Fruit fly (Drosophila melanogaster) whole organism, embryonic: ENCODE measurements around the gene CG5973.

Experiments
- Bteb2 ChIP-seq: fragments of 200-800 bp; sonication (Bioruptor generic); optimal IDR thresholded peaks from 2 replicates; lab custom pipeline; 2016; ENCODE audit warnings: missing biosample characterization, missing genetic modification characterization
- CG12236 ChIP-seq: fragments of 200-800 bp; sonication (Bioruptor generic); optimal IDR thresholded peaks from 2 replicates; lab custom pipeline; 2016; ENCODE audit warnings: missing biosample characterization, missing genetic modification characterization
- CG12299 ChIP-seq: fragments of 200-800 bp; sonication (Bioruptor generic); optimal IDR thresholded peaks from 2 replicates; lab custom pipeline; 2018; ENCODE audit warnings: missing biosample characterization, mild to moderate bottlenecking, missing genetic modification characterization
- CG12769 ChIP-seq: fragments of 200-800 bp; sonication (Bioruptor generic); optimal IDR thresholded peaks from 2 replicates; lab custom pipeline; 2019; ENCODE audit warnings: missing biosample characterization, mild to moderate bottlenecking, missing genetic modification characterization, moderate library complexity
- CG13894 ChIP-seq: fragments of 200-800 bp; sonication (Bioruptor generic); optimal IDR thresholded peaks from 3 replicates; lab custom pipeline; 2018; ENCODE audit warnings: missing biosample characterization, mild to moderate bottlenecking, missing genetic modification characterization, moderate library complexity
- CG14050 ChIP-seq: fragments of 200-800 bp; sonication (Bioruptor generic); IDR thresholded peaks from 3 replicates; pipeline ENCODE4 v1.3.6; 2022; ENCODE audit warnings: missing biosample characterization, missing genetic modification characterization
- CG15073 ChIP-seq: fragments of 200-800 bp; sonication (Bioruptor generic); optimal IDR thresholded peaks from 2 replicates; lab custom pipeline; 2016; ENCODE audit warnings: missing biosample characterization, missing genetic modification characterization
- CG17328 ChIP-seq: fragments of 200-800 bp; sonication (Bioruptor generic); IDR thresholded peaks from 2 replicates; pipeline ENCODE4 v1.3.6; 2022; ENCODE audit warnings: missing biosample characterization, missing genetic modification characterization
- CG17568 ChIP-seq: fragments of 200-800 bp; sonication (Bioruptor generic); optimal IDR thresholded peaks from 2 replicates; lab custom pipeline; 2018; ENCODE audit warnings: missing biosample characterization, mild to moderate bottlenecking, missing genetic modification characterization, moderate library complexity
- CG17802 ChIP-seq: fragments of 200-800 bp; sonication (Bioruptor generic); optimal IDR thresholded peaks from 2 replicates; lab custom pipeline; 2018; ENCODE audit warnings: missing biosample characterization, mild to moderate bottlenecking, missing genetic modification characterization, moderate library complexity
- CG1832 ChIP-seq: fragments of 200-800 bp; sonication (Bioruptor generic); optimal IDR thresholded peaks from 2 replicates; lab custom pipeline; 2017; ENCODE audit warnings: missing biosample characterization, mild to moderate bottlenecking, missing genetic modification characterization, inconsistent platforms
- CG18619 ChIP-seq: fragments of 200-800 bp; sonication (Bioruptor generic); optimal IDR thresholded peaks from 3 replicates; lab custom pipeline; 2017; ENCODE audit warnings: missing biosample characterization, mild to moderate bottlenecking, missing genetic modification characterization
- CG2712 ChIP-seq: fragments of 200-800 bp; optimal IDR thresholded peaks from 3 replicates; lab custom pipeline; 2019; ENCODE audit warnings: missing biosample characterization, mild to moderate bottlenecking, missing genetic modification characterization, moderate library complexity
- CG4707 ChIP-seq: fragments of 200-800 bp; sonication (Bioruptor generic); optimal IDR thresholded peaks from 2 replicates; lab custom pipeline; 2018; ENCODE audit warnings: missing biosample characterization, mild to moderate bottlenecking, missing genetic modification characterization, moderate library complexity
- CG4820 ChIP-seq: fragments of 200-800 bp; sonication (Bioruptor generic); optimal IDR thresholded peaks from 3 replicates; lab custom pipeline; 2016; ENCODE audit warnings: missing biosample characterization, missing genetic modification characterization
- CG6272 ChIP-seq: fragments of 200-800 bp; sonication (Bioruptor generic); IDR thresholded peaks from 2 replicates; pipeline ENCODE4 v1.3.6; 2022; ENCODE audit warnings: missing biosample characterization, missing genetic modification characterization
- CG6654 ChIP-seq: fragments of 200-800 bp; sonication (Bioruptor generic); optimal IDR thresholded peaks from 2 replicates; lab custom pipeline; 2017; ENCODE audit warnings: missing biosample characterization, mild to moderate bottlenecking, missing genetic modification characterization
- CG6765 ChIP-seq: fragments of 200-800 bp; sonication (Bioruptor generic); optimal IDR thresholded peaks from 3 replicates; lab custom pipeline; 2017; ENCODE audit warnings: missing biosample characterization, mild to moderate bottlenecking, missing genetic modification characterization
- CG7987 ChIP-seq: fragments of 200-800 bp; sonication (Bioruptor generic); optimal IDR thresholded peaks from 2 replicates; lab custom pipeline; 2018; ENCODE audit warnings: missing biosample characterization, mild to moderate bottlenecking, missing genetic modification characterization, moderate library complexity
- Chrac-16 ChIP-seq: fragments of 200-800 bp; sonication (Bioruptor generic); optimal IDR thresholded peaks from 3 replicates; lab custom pipeline; 2016; ENCODE audit warnings: missing biosample characterization, missing genetic modification characterization
- Dad ChIP-seq: fragments of 200-800 bp; sonication (Bioruptor generic); optimal IDR thresholded peaks from 3 replicates; lab custom pipeline; 2016; ENCODE audit warnings: missing biosample characterization, missing genetic modification characterization
- Dek ChIP-seq: fragments of 200-800 bp; sonication (Bioruptor generic); optimal IDR thresholded peaks from 3 replicates; lab custom pipeline; 2019; ENCODE audit warnings: missing biosample characterization, mild to moderate bottlenecking, missing genetic modification characterization, moderate library complexity
- Dp ChIP-seq: fragments of 200-800 bp; sonication (Bioruptor generic); optimal IDR thresholded peaks from 2 replicates; lab custom pipeline; 2018; ENCODE audit warnings: missing biosample characterization, mild to moderate bottlenecking, missing genetic modification characterization, moderate library complexity
- Ets65A ChIP-seq: fragments of 200-800 bp; sonication (Bioruptor generic); peaks from one replicate; lab custom pipeline; 2016; ENCODE audit warnings: missing biosample characterization, missing genetic modification characterization
- Ets97D ChIP-seq: fragments of 200-800 bp; sonication (Bioruptor generic); optimal IDR thresholded peaks from 3 replicates; lab custom pipeline; 2016; ENCODE audit warnings: missing biosample characterization, missing genetic modification characterization
- Fer3 ChIP-seq: fragments of 200-800 bp; sonication (Bioruptor generic); optimal IDR thresholded peaks from 2 replicates; lab custom pipeline; 2018; ENCODE audit warnings: missing biosample characterization, mild to moderate bottlenecking, missing genetic modification characterization, moderate library complexity
- Lim3 ChIP-seq: fragments of 200-800 bp; sonication (Bioruptor generic); IDR thresholded peaks from 2 replicates; pipeline ENCODE4 v1.3.6; 2022; ENCODE audit warnings: missing biosample characterization, missing genetic modification characterization
- MBD-R2 ChIP-seq: fragments of 200-800 bp; sonication (Bioruptor generic); IDR thresholded peaks from 2 replicates; pipeline ENCODE4 v1.3.6; 2022; ENCODE audit warnings: missing biosample characterization, missing genetic modification characterization
- NC2α ChIP-seq: fragments of 200-800 bp; sonication (Bioruptor generic); optimal IDR thresholded peaks from 2 replicates; lab custom pipeline; 2016; ENCODE audit warnings: missing biosample characterization, missing genetic modification characterization
- Pdp1 ChIP-seq, 2 experiments: fragments of 200-800 bp; sonication (Bioruptor generic); optimal IDR thresholded peaks; 3 replicates each; lab custom pipeline; 2016; ENCODE audit warnings: missing biosample characterization in 2 of 2, missing genetic modification characterization in 2 of 2, mild to moderate bottlenecking in 1 of 2, moderate library complexity in 1 of 2
- Poxn ChIP-seq: fragments of 200-800 bp; sonication (Bioruptor generic); IDR thresholded peaks from 2 replicates; pipeline ENCODE4 v1.3.6; 2022; ENCODE audit warnings: missing biosample characterization, missing genetic modification characterization
- Ssrp ChIP-seq: fragments of 200-800 bp; sonication (Bioruptor generic); optimal IDR thresholded peaks from 2 replicates; lab custom pipeline; 2018; ENCODE audit warnings: missing biosample characterization, mild to moderate bottlenecking, missing genetic modification characterization, moderate library complexity
- Xrp1 ChIP-seq: fragments of 200-800 bp; sonication (Bioruptor generic); IDR thresholded peaks from 2 replicates; pipeline ENCODE4 v1.3.6; 2022; ENCODE audit warnings: missing biosample characterization, missing genetic modification characterization
- ato ChIP-seq: fragments of 200-800 bp; sonication (Bioruptor generic); IDR thresholded peaks from 2 replicates; pipeline ENCODE4 v1.3.6; 2022; ENCODE audit warnings: missing biosample characterization, missing genetic modification characterization; ENCODE audit not compliant: partially characterized antibody
- cg ChIP-seq: fragments of 200-800 bp; sonication (Bioruptor generic); optimal IDR thresholded peaks from 3 replicates; lab custom pipeline; 2019; ENCODE audit warnings: missing biosample characterization, mild to moderate bottlenecking, missing genetic modification characterization, moderate library complexity
- disco-r ChIP-seq: fragments of 200-800 bp; sonication (Bioruptor generic); optimal IDR thresholded peaks from 2 replicates; lab custom pipeline; 2016; ENCODE audit warnings: missing biosample characterization, missing genetic modification characterization
- esg ChIP-seq: fragments of 200-800 bp; sonication (Bioruptor generic); conservative IDR thresholded peaks from 2 replicates; pipeline ENCODE4 v1.3.6; 2022; ENCODE audit warnings: missing biosample characterization, missing genetic modification characterization
- fd102C ChIP-seq: fragments of 200-800 bp; sonication (Bioruptor generic); optimal IDR thresholded peaks from 2 replicates; lab custom pipeline; 2018; ENCODE audit warnings: missing biosample characterization, mild to moderate bottlenecking, missing genetic modification characterization, moderate library complexity
- fru ChIP-seq: fragments of >200 bp; optimal IDR thresholded peaks from 2 replicates; lab custom pipeline; 2017
- her ChIP-seq: fragments of 200-800 bp; sonication (Bioruptor generic); optimal IDR thresholded peaks from 2 replicates; lab custom pipeline; 2016; ENCODE audit warnings: missing biosample characterization, missing genetic modification characterization
- mld ChIP-seq: fragments of 200-800 bp; sonication (Bioruptor generic); IDR thresholded peaks from 3 replicates; pipeline ENCODE4 v1.3.6; 2022; ENCODE audit warnings: missing biosample characterization, missing genetic modification characterization; ENCODE audit not compliant: partially characterized antibody
- sim ChIP-seq: fragments of 200-800 bp; sonication (Bioruptor generic); IDR thresholded peaks from 2 replicates; pipeline ENCODE4 v1.3.6; 2022; ENCODE audit warnings: missing biosample characterization, missing genetic modification characterization
- slou ChIP-seq: fragments of 200-800 bp; sonication (Bioruptor generic); optimal IDR thresholded peaks from 3 replicates; lab custom pipeline; 2016; ENCODE audit warnings: missing biosample characterization, missing genetic modification characterization
- sob ChIP-seq: fragments of 200-800 bp; sonication (Bioruptor generic); IDR thresholded peaks from 2 replicates; pipeline ENCODE4 v1.3.6; 2022; ENCODE audit warnings: missing biosample characterization, missing genetic modification characterization
- stwl ChIP-seq: fragments of 200-800 bp; sonication (Bioruptor generic); optimal IDR thresholded peaks from 3 replicates; lab custom pipeline; 2018; ENCODE audit warnings: missing biosample characterization, mild to moderate bottlenecking, missing genetic modification characterization, moderate library complexity
- sug ChIP-seq: fragments of 200-800 bp; optimal IDR thresholded peaks from 2 replicates; lab custom pipeline; 2019; ENCODE audit warnings: missing biosample characterization, mild to moderate bottlenecking, missing genetic modification characterization, moderate library complexity
- tio ChIP-seq: fragments of 200-800 bp; sonication (Bioruptor generic); optimal IDR thresholded peaks from 2 replicates; lab custom pipeline; 2017; ENCODE audit warnings: missing biosample characterization, missing genetic modification characterization, inconsistent platforms
- toy ChIP-seq: fragments of 200-800 bp; sonication (Bioruptor generic); IDR thresholded peaks from 2 replicates; pipeline ENCODE4 v1.3.6; 2022; ENCODE audit warnings: missing biosample characterization, missing genetic modification characterization
- tup ChIP-seq: fragments of 200-800 bp; sonication (Bioruptor generic); optimal IDR thresholded peaks from 2 replicates; lab custom pipeline; 2016; ENCODE audit warnings: missing biosample characterization, mild to moderate bottlenecking, missing genetic modification characterization, moderate library complexity
- twi ChIP-seq: fragments of 200-800 bp; optimal IDR thresholded peaks from 2 replicates; lab custom pipeline; 2019; ENCODE audit warnings: missing biosample characterization, mild to moderate bottlenecking, missing genetic modification characterization, moderate library complexity
- wor ChIP-seq: fragments of 200-800 bp; sonication (Bioruptor generic); IDR thresholded peaks from 2 replicates; pipeline ENCODE4 v1.3.6; 2022; ENCODE audit warnings: missing biosample characterization, missing genetic modification characterization

The CG5973 gene

DNA sequence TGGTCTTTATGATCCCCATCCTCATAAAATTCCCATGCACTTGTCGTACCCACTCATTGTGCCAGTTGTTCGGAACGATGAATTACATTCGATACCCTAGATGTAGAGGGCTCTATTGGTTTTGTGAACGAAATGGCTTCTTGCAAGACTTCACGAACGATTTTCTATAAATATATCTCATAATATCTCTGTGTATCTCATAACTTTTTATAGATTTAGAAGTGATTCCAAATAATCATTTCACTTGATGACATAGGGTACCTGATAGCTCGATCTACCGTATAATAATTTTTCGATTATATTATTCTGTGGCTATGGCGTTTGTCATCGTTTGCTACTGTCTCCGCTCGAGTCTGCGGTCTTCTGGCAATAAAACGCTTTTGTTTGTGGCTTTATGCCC is 40.3 kb upstream of the CG5973 start (continued):
- TF ChIP-seq MBD-R2, result peak; percentile 20; the same call in 1 of the 2 replicates
- TF ChIP-seq Bteb2 (GFP tag; lab: Kevin White, UChicago), result no peak
- TF ChIP-seq twi (tag; lab: Kevin White, UChicago), result no peak
- peak; percentile 11 for TF ChIP-seq CG17568
- peak; percentile 26 for TF ChIP-seq CG17802 (tag; lab: Kevin White, UChicago)
- TF ChIP-seq Ssrp (tag; lab: Kevin White, UChicago), result peak; percentile 52
- no peak for TF ChIP-seq CG12236 (GFP tag; lab: Kevin White, UChicago)
- TF ChIP-seq sob, result peak; percentile 83
- TF ChIP-seq CG6272 (GFP tag; lab: Robert Waterston, UW), result peak; percentile 54; the same call in 1 of the 2 replicates
- no peak for TF ChIP-seq mld (GFP tag; lab: Robert Waterston, UW)
- no peak for TF ChIP-seq sug (tag; lab: Kevin White, UChicago)
- TF ChIP-seq Dek (tag; lab: Kevin White, UChicago), result peak; percentile 49
- peak; percentile 40 for TF ChIP-seq CG13894
- peak; percentile 74 for TF ChIP-seq CG2712 (tag; lab: Kevin White, UChicago)
- TF ChIP-seq Chrac-16 (GFP tag; lab: Kevin White, UChicago), result peak; percentile 49
- no peak for TF ChIP-seq tup (GFP tag; lab: Kevin White, UChicago)
- TF ChIP-seq Fer3 (tag; lab: Kevin White, UChicago), result peak; percentile 75
- no peak for TF ChIP-seq sim (GFP tag; lab: Robert Waterston, UW)
- TF ChIP-seq Poxn, result no peak
- 0 out of 2 replicates have a peak, but pooled peaks have one; percentile 45 for TF ChIP-seq toy (GFP tag; lab: Robert Waterston, UW)
- no peak for TF ChIP-seq Lim3 (GFP tag; lab: Robert Waterston, UW)
- peak; percentile 52 to 72 for TF ChIP-seq Pdp1 (GFP tag; optimal IDR thresholded peaks at IDR 0.05; lab: Kevin White, UChicago)
- no peak for TF ChIP-seq cg
- peak; percentile 35 for TF ChIP-seq CG7987 (GFP tag; lab: Kevin White, UChicago)
- no peak for TF ChIP-seq CG18619
- TF ChIP-seq CG6765, result peak; percentile 17
- TF ChIP-seq CG17328, result no peak; the same call in 1 of the 2 replicates
- TF ChIP-seq Ets97D, result no peak
- TF ChIP-seq her (GFP tag; lab: Kevin White, UChicago), result no peak
- no peak for TF ChIP-seq Dp
- peak; percentile 7 for TF ChIP-seq slou
- peak; percentile 51 for TF ChIP-seq esg
- TF ChIP-seq CG14050 (GFP tag; lab: Robert Waterston, UW), result peak; percentile 60; the same call in 2 of the 3 replicates
- TF ChIP-seq ato (GFP tag; lab: Robert Waterston, UW), result no peak
- peak; percentile 26 for TF ChIP-seq CG12299
- peak; percentile 74 for TF ChIP-seq CG12769 (tag; lab: Kevin White, UChicago)
- no peak for TF ChIP-seq CG4707 (GFP tag; lab: Kevin White, UChicago)
- TF ChIP-seq wor (GFP tag; lab: Robert Waterston, UW), result peak; percentile 38; the same call in 1 of the 2 replicates
- no peak for TF ChIP-seq CG1832 (GFP tag; lab: Kevin White, UChicago)
- peak; percentile 51 for TF ChIP-seq tio
- TF ChIP-seq fru (lab: Kevin White, UChicago), result no peak
- TF ChIP-seq fd102C (GFP tag; lab: Kevin White, UChicago), result no peak
- peak; percentile 52 for TF ChIP-seq Ets65A (GFP tag; lab: Kevin White, UChicago)
- no peak for TF ChIP-seq stwl (tag; lab: Kevin White, UChicago)
- no peak for TF ChIP-seq disco-r (GFP tag; lab: Kevin White, UChicago)
- TF ChIP-seq CG15073 (GFP tag; lab: Kevin White, UChicago), result no peak
- TF ChIP-seq Xrp1, result peak; percentile 76
- peak; percentile 2 for TF ChIP-seq CG6654 (GFP tag; lab: Kevin White, UChicago)
- peak; percentile 3 for TF ChIP-seq Dad
- peak; percentile 18 for TF ChIP-seq CG4820 (GFP tag; lab: Kevin White, UChicago)
- no peak for TF ChIP-seq NC2α
